Worm (Caenorhabditis elegans) whole organism, L4 larva: ENCODE data around the gene clec-73.

ENCODE experiments used
- F49E8.2 ChIP-seq: sonication (generic microtip); optimal IDR thresholded peaks from 2 replicates; lab custom pipeline; 2016; ENCODE audit warnings: missing compliant biosample characterization, mild to moderate bottlenecking, missing genetic modification characterization, borderline replicate concordance
- Y105C5A.15 ChIP-seq: fragments of 200-800 bp; sonication (Bioruptor generic); IDR thresholded peaks from 2 replicates; pipeline ENCODE4 v1.3.6; 2022; ENCODE audit warnings: missing genetic modification characterization, missing compliant biosample characterization
- Y5F2A.4 ChIP-seq: fragments of 200-800 bp; sonication (Bioruptor generic); optimal IDR thresholded peaks from 2 replicates; lab custom pipeline; 2018; ENCODE audit warnings: mild to moderate bottlenecking, missing genetic modification characterization, missing compliant biosample characterization
- Y75B8A.6 ChIP-seq: fragments of 200-800 bp; sonication (Bioruptor generic); IDR thresholded peaks from 2 replicates; pipeline ENCODE4 v1.3.6; 2022; ENCODE audit warnings: missing genetic modification reagents, missing genetic modification characterization, missing compliant biosample characterization
- aha-1 ChIP-seq: fragments of 150-350 bp; peaks from one replicate; lab custom pipeline; 2014; ENCODE audit warnings: missing biosample characterization, missing genetic modification characterization
- ama-1 ChIP-seq: fragments of 150-350 bp; optimal IDR thresholded peaks from 2 replicates; lab custom pipeline; 2014; ENCODE audit warnings: inconsistent platforms, mixed read lengths
- attf-4 ChIP-seq: sonication (generic microtip); optimal IDR thresholded peaks from 3 replicates; lab custom pipeline; 2017; ENCODE audit warnings: missing biosample characterization, missing genetic modification characterization
- cey-2 ChIP-seq: sonication (generic microtip); optimal IDR thresholded peaks from 3 replicates; lab custom pipeline; 2017; ENCODE audit warnings: missing genetic modification characterization, mild to moderate bottlenecking, missing compliant biosample characterization, antibody characterized with exemption, borderline replicate concordance; ENCODE audit not compliant: insufficient read depth
- daf-19 ChIP-seq: fragments of 200-800 bp; sonication (Bioruptor generic); conservative IDR thresholded peaks from 2 replicates; pipeline ENCODE4 v1.3.6; 2022; ENCODE audit warnings: missing genetic modification characterization, missing compliant biosample characterization
- dmd-6 ChIP-seq: fragments of 200-800 bp; sonication (Bioruptor generic); IDR thresholded peaks from 2 replicates; pipeline ENCODE4 v1.3.6; 2022; ENCODE audit warnings: missing genetic modification reagents, missing genetic modification characterization, missing compliant biosample characterization
- fkh-10 ChIP-seq: fragments of 150-350 bp; optimal IDR thresholded peaks from 2 replicates; lab custom pipeline; 2014; ENCODE audit warnings: missing biosample characterization, missing genetic modification reagents, missing genetic modification characterization
- hif-1 ChIP-seq, 2 experiments: sonication (generic microtip); optimal IDR thresholded peaks; 2 replicates each; lab custom pipeline; 2016 to 2017; ENCODE audit warnings: missing compliant biosample characterization in 2 of 2, missing genetic modification characterization in 2 of 2, missing genetic modification reagents in 2 of 2, missing genotype in 2 of 2, mild to moderate bottlenecking in 1 of 2
- hlh-11 ChIP-seq: fragments of 200-800 bp; sonication (Bioruptor generic); optimal IDR thresholded peaks from 2 replicates; lab custom pipeline; 2018; ENCODE audit warnings: mild to moderate bottlenecking, missing genetic modification characterization, missing compliant biosample characterization
- mes-2 ChIP-seq: sonication (generic microtip); optimal IDR thresholded peaks from 2 replicates; lab custom pipeline; 2016; ENCODE audit warnings: missing genotype, mild to moderate bottlenecking, missing genetic modification characterization, missing compliant biosample characterization; ENCODE audit not compliant: poor library complexity, severe bottlenecking
- mxl-3 ChIP-seq: fragments of 200-800 bp; sonication (Bioruptor generic); optimal IDR thresholded peaks from 2 replicates; lab custom pipeline; 2018; ENCODE audit warnings: mild to moderate bottlenecking, missing genetic modification characterization, missing compliant biosample characterization
- nhr-10 ChIP-seq: fragments of 150-350 bp; optimal IDR thresholded peaks from 2 replicates; lab custom pipeline; 2014; ENCODE audit warnings: missing biosample characterization, missing genetic modification characterization
- nhr-102 ChIP-seq: sonication (generic microtip); optimal IDR thresholded peaks from 2 replicates; lab custom pipeline; 2016; ENCODE audit warnings: mild to moderate bottlenecking, missing genetic modification characterization, moderate library complexity, missing compliant biosample characterization
- nhr-237 ChIP-seq: sonication (generic microtip); optimal IDR thresholded peaks from 2 replicates; lab custom pipeline; 2017; ENCODE audit warnings: missing biosample characterization, missing genetic modification characterization
- nhr-41 ChIP-seq: fragments of 200-800 bp; sonication (Bioruptor generic); IDR thresholded peaks from 2 replicates; pipeline ENCODE4 v1.3.6; 2022; ENCODE audit warnings: missing genetic modification reagents, missing genetic modification characterization, missing compliant biosample characterization
- nhr-42 ChIP-seq: fragments of 200-800 bp; sonication (Bioruptor generic); IDR thresholded peaks from 2 replicates; pipeline ENCODE4 v1.3.6; 2022; ENCODE audit warnings: missing genetic modification characterization, missing compliant biosample characterization
- nhr-76 ChIP-seq: fragments of 150-350 bp; optimal IDR thresholded peaks from 2 replicates; lab custom pipeline; 2014; ENCODE audit warnings: missing biosample characterization, missing genetic modification characterization
- nhr-77 ChIP-seq: fragments of 150-350 bp; optimal IDR thresholded peaks from 2 replicates; lab custom pipeline; 2014; ENCODE audit warnings: missing biosample characterization, missing genetic modification characterization
- sdz-12 ChIP-seq: fragments of 200-800 bp; sonication (Bioruptor generic); optimal IDR thresholded peaks from 2 replicates; lab custom pipeline; 2018; ENCODE audit warnings: mild to moderate bottlenecking, missing genetic modification characterization, missing compliant biosample characterization
- set-16 ChIP-seq: fragments of 200-800 bp; sonication (Bioruptor generic); IDR thresholded peaks from 2 replicates; pipeline ENCODE4 v1.3.6; 2022; ENCODE audit warnings: missing genetic modification reagents, missing genetic modification characterization, missing compliant biosample characterization
- skn-1 ChIP-seq: fragments of 150-350 bp; optimal IDR thresholded peaks from 2 replicates; lab custom pipeline; 2014; ENCODE audit warnings: missing biosample characterization, missing genetic modification characterization
- tag-97 ChIP-seq: fragments of 200-800 bp; sonication (Bioruptor generic); IDR thresholded peaks from 2 replicates; pipeline ENCODE4 v1.3.6; 2022; ENCODE audit warnings: missing genetic modification characterization, missing compliant biosample characterization
- unc-39 ChIP-seq: sonication (generic microtip); optimal IDR thresholded peaks from 2 replicates; lab custom pipeline; 2017; ENCODE audit warnings: missing biosample characterization, missing genetic modification characterization
- unc-62 ChIP-seq, 3 experiments: fragments of 150-350 bp in 1 of 3; sonication (generic microtip); optimal IDR thresholded peaks in 2 of 3; peaks in 1 of 3; 1 replicate in 1 of 3; 2 replicates in 2 of 3; lab custom pipeline; 2014 to 2017; ENCODE audit warnings: missing biosample characterization in 3 of 3, missing genetic modification characterization in 3 of 3, missing genetic modification reagents in 3 of 3, missing genotype in 1 of 3
- zip-11 ChIP-seq: fragments of 200-800 bp; sonication (Bioruptor generic); IDR thresholded peaks from 2 replicates; pipeline ENCODE4 v1.3.6; 2022; ENCODE audit warnings: missing genetic modification characterization, missing compliant biosample characterization

clec-73 gene

ce11 chrIV:3956095-3956494, at the start of gene clec-73:
Gene clec-73, minus strand, starts transcription at chrIV:3956195.
- TF ChIP-seq mes-2, result no peak
- no peak for TF ChIP-seq nhr-237 (tag; lab: Kevin White, UChicago)
- no peak for TF ChIP-seq skn-1
- TF ChIP-seq nhr-77 (tag; lab: Kevin White, UChicago), result no peak
- no peak for TF ChIP-seq nhr-102 (tag; lab: Kevin White, UChicago)
- TF ChIP-seq F49E8.2 (tag; lab: Kevin White, UChicago), result no peak
- TF ChIP-seq tag-97 (GFP tag; lab: Robert Waterston, UW), result no peak
- TF ChIP-seq unc-39 (tag; lab: Kevin White, UChicago), result no peak
- TF ChIP-seq dmd-6 (GFP tag; lab: Robert Waterston, UW), result no peak

- no peak for TF ChIP-seq hlh-11 (tag; lab: Kevin White, UChicago)
- peak; percentile 60 for TF ChIP-seq fkh-10 (GFP tag; lab: Kevin White, UChicago)
These were observed 49.2 kb upstream of the clec-73 start for ce11 chrIV:4005166-4005565.

ce11 chrIV:4004221-4004620, 48.2 kb upstream of the clec-73 start:
- TF ChIP-seq aha-1 (tag; lab: Kevin White, UChicago) (peak; percentile 48), nhr-76 (tag; lab: Kevin White, UChicago) (no peak), set-16 (peak; percentile 65)
- TF ChIP-seq, all 104 proteins: peak for 2

- no peak for TF ChIP-seq Y75B8A.6 (GFP tag; lab: Robert Waterston, UW)
- TF ChIP-seq set-16, result peak; percentile 51
These were observed 43.7 kb upstream of the clec-73 start for ce11 chrIV:3999662-4000061.

ce11 chrIV:3998517-3998916, 42.5 kb upstream of the clec-73 start, which contains the start of gene F47C12.8:
Gene F47C12.8, minus strand, starts transcription at chrIV:3998617.
- no peak for TF ChIP-seq zip-11
- TF ChIP-seq nhr-42 (GFP tag; lab: Robert Waterston, UW), result no peak

- peak; percentile 28 for TF ChIP-seq aha-1 (tag; lab: Kevin White, UChicago)
- TF ChIP-seq cey-2, result no peak
- no peak for TF ChIP-seq nhr-77 (tag; lab: Kevin White, UChicago)
- TF ChIP-seq sdz-12, result no peak
- TF ChIP-seq daf-19, result no peak
- TF ChIP-seq, all 104 proteins: peak for 1
These were observed 39.4 kb upstream of the clec-73 start, which contains the start of gene F47C12.7 for ce11 chrIV:3995384-3995783. Gene F47C12.7, minus strand, starts transcription at chrIV:3995484.

- TF ChIP-seq unc-62 (GFP tag; optimal IDR thresholded peaks at IDR 0.05 in 1 of 2; lab: Kevin White, UChicago) (peak in 1 of 2 experiments; percentile 0), unc-62 (tag; optimal IDR thresholded peaks at IDR 0.05; lab: Kevin White, UChicago) (no peak), skn-1 (no peak), Y105C5A.15 (GFP tag; lab: Robert Waterston, UW) (no peak), hif-1 (tag; optimal IDR thresholded peaks at IDR 0.05; lab: Kevin White, UChicago) (no peak), nhr-41 (GFP tag; lab: Robert Waterston, UW) (no peak)
These were observed 38.3 kb upstream of the clec-73 start, which contains the start of gene F47C12.13 for ce11 chrIV:3994318-3994717. Gene F47C12.13, minus strand, starts transcription at chrIV:3994418.

- TF ChIP-seq nhr-10 (tag; lab: Kevin White, UChicago), result no peak
- no peak for TF ChIP-seq mxl-3
- TF ChIP-seq attf-4 (tag; lab: Kevin White, UChicago), result no peak
- no peak for TF ChIP-seq ama-1 (lab: Kevin White, UChicago)
- TF ChIP-seq Y5F2A.4 (GFP tag; lab: Kevin White, UChicago), result no peak
These were observed 37.3 kb upstream of the clec-73 start, which contains the start of gene F47C12.6 for ce11 chrIV:3993292-3993691. Gene F47C12.6, minus strand, starts transcription at chrIV:3993392.
